Worm (Caenorhabditis elegans): ENCODE data around the gene dhs-25.

- TF ChIP-seq zag-1 (tag; optimal IDR thresholded peaks at IDR 0.05) (no peak), nhr-77 (tag; optimal IDR thresholded peaks at IDR 0.05) (no peak), zip-2 (tag; optimal IDR thresholded peaks at IDR 0.05) (no peak), R02D3.7 (tag; optimal IDR thresholded peaks at IDR 0.05) (no peak), cey-2 (tag; optimal IDR thresholded peaks at IDR 0.05; ENCODE audit: borderline replicate concordance, insufficient read depth) (no peak), nhr-237 (tag; optimal IDR thresholded peaks at IDR 0.05) (no peak)
Measured at ce11 chrX:1492174-1492573, 5.8 kb downstream of the dhs-25 start.
